Worm (Caenorhabditis elegans): ENCODE data around the gene chkr-1.
"Not testable (repeated sequence)": the region's sequence is repeated elsewhere in the genome, so short reads cannot be mapped to it uniquely, and the experiment has no call there.

- TF ChIP-seq ceh-100 (GFP tag; IDR thresholded peaks at IDR 0.05); mel-28 (tag; optimal IDR thresholded peaks at IDR 0.05; ENCODE audit: borderline replicate concordance); ztf-25 (GFP tag; IDR thresholded peaks at IDR 0.05); K11D2.4 (GFP tag; IDR thresholded peaks at IDR 0.05); hmg-1.2 (GFP tag; IDR thresholded peaks at IDR 0.05); let-607 (tag; optimal IDR thresholded peaks at IDR 0.05); F49E8.2 (tag; optimal IDR thresholded peaks at IDR 0.05; ENCODE audit: insufficient read depth); nfya-1 (tag; optimal IDR thresholded peaks at IDR 0.05; ENCODE audit: borderline replicate concordance, insufficient read depth); unc-62 (GFP tag; optimal IDR thresholded peaks at IDR 0.05); ama-1 (optimal IDR thresholded peaks at IDR 0.05); ama-1 (GFP tag; optimal IDR thresholded peaks at IDR 0.05); dpl-1 (GFP tag; optimal IDR thresholded peaks at IDR 0.05): not testable (repeated sequence)
Observed at ce11 chrX:211141-211540, 28.6 kb downstream of the chkr-1 start, which contains the start of gene Y73B3B.1.

All from whole organism, young adult.